Worm (Caenorhabditis elegans) whole organism, L2 larva: ENCODE results near the gene Y55D5A.3.

ENCODE experiments used
- C34F6.9 ChIP-seq: fragments of 150-350 bp; optimal IDR thresholded peaks from 2 replicates; lab custom pipeline; 2014; ENCODE audit warnings: missing biosample characterization, missing genetic modification characterization
- Y55F3AM.14 ChIP-seq: fragments of 200-800 bp; sonication (Bioruptor generic); optimal IDR thresholded peaks from 2 replicates; lab custom pipeline; 2018; ENCODE audit warnings: mild to moderate bottlenecking, missing genetic modification characterization, missing compliant biosample characterization
- ZK546.5 ChIP-seq: sonication (generic microtip); optimal IDR thresholded peaks from 2 replicates; lab custom pipeline; 2017; ENCODE audit warnings: missing biosample characterization, missing genetic modification characterization
- alr-1 ChIP-seq: fragments of 150-350 bp; optimal IDR thresholded peaks from 2 replicates; lab custom pipeline; 2014; ENCODE audit warnings: missing biosample characterization, missing genetic modification characterization
- aly-2 ChIP-seq: fragments of 150-350 bp; optimal IDR thresholded peaks from 2 replicates; lab custom pipeline; 2014; ENCODE audit warnings: missing biosample characterization, missing genetic modification characterization
- ama-1 ChIP-seq: fragments of 150-350 bp; optimal IDR thresholded peaks from 2 replicates; lab custom pipeline; 2018; ENCODE audit warnings: inconsistent platforms
- blmp-1 ChIP-seq: sonication (generic microtip); optimal IDR thresholded peaks from 2 replicates; lab custom pipeline; 2017; ENCODE audit warnings: missing genetic modification characterization, mild to moderate bottlenecking, missing compliant biosample characterization, antibody characterized with exemption, moderate library complexity; ENCODE audit not compliant: insufficient read depth
- ceh-16 ChIP-seq: fragments of 150-350 bp; optimal IDR thresholded peaks from 2 replicates; lab custom pipeline; 2014; ENCODE audit warnings: missing biosample characterization, missing genetic modification characterization
- ceh-82 ChIP-seq: fragments of 150-350 bp; optimal IDR thresholded peaks from 2 replicates; lab custom pipeline; 2014; ENCODE audit warnings: missing biosample characterization, missing genetic modification characterization
- dmd-4 ChIP-seq: sonication (generic microtip); optimal IDR thresholded peaks from 2 replicates; lab custom pipeline; 2017; ENCODE audit warnings: missing biosample characterization, missing genetic modification characterization
- egl-27 ChIP-seq: sonication (generic microtip); optimal IDR thresholded peaks from 3 replicates; lab custom pipeline; 2017; ENCODE audit warnings: missing biosample characterization, missing genetic modification reagents, missing genetic modification characterization
- elt-1 ChIP-seq: fragments of 150-350 bp; optimal IDR thresholded peaks from 2 replicates; lab custom pipeline; 2014; ENCODE audit warnings: missing biosample characterization, missing genetic modification characterization
- elt-3 ChIP-seq: sonication (generic microtip); optimal IDR thresholded peaks from 2 replicates; lab custom pipeline; 2017; ENCODE audit warnings: missing biosample characterization, missing genetic modification characterization
- fos-1 ChIP-seq: fragments of 150-350 bp; optimal IDR thresholded peaks from 2 replicates; lab custom pipeline; 2014; ENCODE audit warnings: missing biosample characterization, missing genetic modification characterization
- gmeb-1 ChIP-seq: fragments of 150-350 bp; optimal IDR thresholded peaks from 2 replicates; lab custom pipeline; 2014; ENCODE audit warnings: missing biosample characterization, missing genetic modification characterization
- lin-11 ChIP-seq: fragments of 150-350 bp; sonication (generic microtip); optimal IDR thresholded peaks from 2 replicates; lab custom pipeline; 2014; ENCODE audit warnings: missing biosample characterization, missing genetic modification characterization, inconsistent platforms, mixed read lengths
- lin-13 ChIP-seq: fragments of 150-350 bp; optimal IDR thresholded peaks from 2 replicates; lab custom pipeline; 2014; ENCODE audit warnings: missing biosample characterization, missing genetic modification reagents, missing genetic modification characterization
- lsy-2 ChIP-seq, 2 experiments: fragments of 150-350 bp in 1 of 2; sonication (generic microtip) in 1 of 2; optimal IDR thresholded peaks; 2 replicates each; lab custom pipeline; 2014 to 2017; ENCODE audit warnings: missing biosample characterization in 2 of 2, missing genetic modification characterization in 2 of 2
- mab-5 ChIP-seq: fragments of 150-350 bp; optimal IDR thresholded peaks from 2 replicates; lab custom pipeline; 2014; ENCODE audit warnings: missing biosample characterization, missing genetic modification characterization
- mbf-1 ChIP-seq: sonication (generic microtip); optimal IDR thresholded peaks from 2 replicates; lab custom pipeline; 2017; ENCODE audit warnings: missing biosample characterization, missing genetic modification characterization
- mdl-1 ChIP-seq, 2 experiments: fragments of 150-350 bp in 1 of 2; sonication (generic microtip) in 1 of 2; optimal IDR thresholded peaks; 2 replicates each; lab custom pipeline; 2017; ENCODE audit warnings: missing biosample characterization in 2 of 2, missing genetic modification characterization in 2 of 2
- nhr-11 ChIP-seq: fragments of 150-350 bp; optimal IDR thresholded peaks from 2 replicates; lab custom pipeline; 2014; ENCODE audit warnings: missing biosample characterization, missing genetic modification characterization
- nhr-129 ChIP-seq: fragments of 150-350 bp; optimal IDR thresholded peaks from 2 replicates; lab custom pipeline; 2014; ENCODE audit warnings: missing biosample characterization, missing genetic modification characterization
- nhr-21 ChIP-seq: fragments of 150-350 bp; optimal IDR thresholded peaks from 2 replicates; lab custom pipeline; 2014; ENCODE audit warnings: missing biosample characterization, missing genetic modification characterization
- nhr-23 ChIP-seq: fragments of 150-350 bp; optimal IDR thresholded peaks from 2 replicates; lab custom pipeline; 2014; ENCODE audit warnings: missing biosample characterization, missing genetic modification reagents, missing genetic modification characterization
- nhr-237 ChIP-seq: fragments of 150-350 bp; optimal IDR thresholded peaks from 2 replicates; lab custom pipeline; 2014; ENCODE audit warnings: missing biosample characterization, missing genetic modification characterization
- nhr-6 ChIP-seq: fragments of 150-350 bp; optimal IDR thresholded peaks from 2 replicates; lab custom pipeline; 2014; ENCODE audit warnings: missing biosample characterization, missing genetic modification characterization
- nhr-77 ChIP-seq: fragments of 150-350 bp; optimal IDR thresholded peaks from 2 replicates; lab custom pipeline; 2014; ENCODE audit warnings: missing biosample characterization, missing genetic modification characterization
- peb-1 ChIP-seq: fragments of 150-350 bp; optimal IDR thresholded peaks from 2 replicates; lab custom pipeline; 2014; ENCODE audit warnings: missing biosample characterization, missing genetic modification characterization
- sem-4 ChIP-seq: fragments of 150-350 bp; optimal IDR thresholded peaks from 2 replicates; lab custom pipeline; 2014; ENCODE audit warnings: missing biosample characterization, missing genetic modification reagents, missing genetic modification characterization
- skn-1 ChIP-seq: sonication (generic microtip); optimal IDR thresholded peaks from 2 replicates; lab custom pipeline; 2017; ENCODE audit warnings: missing biosample characterization, missing genetic modification characterization
- snpc-4 ChIP-seq: fragments of 150-350 bp; optimal IDR thresholded peaks from 2 replicates; lab custom pipeline; 2014; ENCODE audit warnings: missing biosample characterization, missing genetic modification characterization
- unc-62 ChIP-seq: fragments of 150-350 bp; optimal IDR thresholded peaks from 2 replicates; lab custom pipeline; 2014; ENCODE audit warnings: missing biosample characterization, missing genetic modification reagents, missing genetic modification characterization
- zag-1 ChIP-seq: fragments of 150-350 bp; optimal IDR thresholded peaks from 2 replicates; lab custom pipeline; 2014; ENCODE audit warnings: missing biosample characterization, missing genetic modification characterization
- ztf-1 ChIP-seq: fragments of 200-800 bp; sonication (Bioruptor generic); conservative IDR thresholded peaks from 2 replicates; pipeline ENCODE4 v1.3.6; 2022; ENCODE audit warnings: missing genetic modification characterization, missing compliant biosample characterization
- ztf-11 ChIP-seq: sonication (generic microtip); optimal IDR thresholded peaks from 2 replicates; lab custom pipeline; 2017; ENCODE audit warnings: missing biosample characterization, missing genetic modification characterization
- ztf-4 ChIP-seq: fragments of 150-350 bp; optimal IDR thresholded peaks from 2 replicates; lab custom pipeline; 2014; ENCODE audit warnings: missing biosample characterization, missing genetic modification characterization

Y55D5A.3 gene

ce11 chrIII:2975689-2976088, at the start of gene Y55D5A.3:
TSS of gene Y55D5A.3 (minus strand) at chrIII:2975789.
- TF ChIP-seq Y55F3AM.14 (GFP tag; lab: Kevin White, UChicago) = no peak
- TF ChIP-seq ama-1 (lab: Kevin White, UChicago) = no peak
- TF ChIP-seq nhr-129 (tag; lab: Kevin White, UChicago) = no peak
- no peak for TF ChIP-seq ceh-82 (tag; lab: Kevin White, UChicago)
- no peak for TF ChIP-seq lin-11
- no peak for TF ChIP-seq nhr-23 (tag; lab: Kevin White, UChicago)
- TF ChIP-seq peb-1 = no peak
- TF ChIP-seq aly-2 (tag; lab: Kevin White, UChicago) = no peak
- TF ChIP-seq skn-1 = no peak
- no peak for TF ChIP-seq ztf-1 (GFP tag; lab: Robert Waterston, UW)
- no peak for TF ChIP-seq sem-4 (tag; lab: Kevin White, UChicago)
- no peak for TF ChIP-seq unc-62 (GFP tag; lab: Kevin White, UChicago)
- no peak for TF ChIP-seq C34F6.9 (tag; lab: Kevin White, UChicago)
- no peak for TF ChIP-seq ztf-11
- no peak for TF ChIP-seq egl-27 (tag; lab: Kevin White, UChicago)
- TF ChIP-seq blmp-1 (tag; lab: Kevin White, UChicago) = no peak
- no peak for TF ChIP-seq ztf-4 (tag; lab: Kevin White, UChicago)
- no peak for TF ChIP-seq elt-1 (tag; lab: Kevin White, UChicago)

DNA sequence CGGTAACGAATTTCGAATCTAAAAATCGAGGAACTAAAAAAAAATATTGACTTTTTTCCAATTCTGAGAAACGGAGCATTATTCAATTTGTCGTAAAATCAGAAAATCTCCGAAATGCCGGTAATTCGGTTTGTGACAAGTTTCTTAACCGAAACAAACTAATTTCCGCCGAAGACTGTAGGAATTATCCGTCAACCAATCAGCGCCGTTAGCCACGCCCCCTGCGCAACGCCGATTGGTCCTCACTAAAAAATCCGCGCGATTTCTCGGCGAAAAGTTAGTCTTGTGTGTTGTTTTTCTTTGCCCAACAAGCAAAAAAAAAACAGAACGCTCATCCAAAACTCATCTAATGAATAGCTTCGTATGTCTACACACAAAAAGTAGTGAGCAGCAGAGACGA, 44.4 kb upstream of the Y55D5A.3 start:
- TF ChIP-seq mdl-1 (tag; optimal IDR thresholded peaks at IDR 0.05; lab: Kevin White, UChicago) (no peak), nhr-11 (tag; lab: Kevin White, UChicago) (no peak), egl-27 (tag; lab: Kevin White, UChicago) (no peak), nhr-77 (tag; lab: Kevin White, UChicago) (no peak), lin-11 (no peak), lin-13 (GFP tag; lab: Kevin White, UChicago) (no peak), ztf-1 (GFP tag; lab: Robert Waterston, UW) (no peak), ztf-4 (tag; lab: Kevin White, UChicago) (no peak), mab-5 (tag; lab: Kevin White, UChicago) (no peak), dmd-4 (tag; lab: Kevin White, UChicago) (no peak), elt-3 (tag; lab: Kevin White, UChicago) (no peak), ZK546.5 (tag; lab: Kevin White, UChicago) (no peak), fos-1 (tag; lab: Kevin White, UChicago) (no peak), sem-4 (tag; lab: Kevin White, UChicago) (no peak), ama-1 (lab: Kevin White, UChicago) (no peak)

DNA sequence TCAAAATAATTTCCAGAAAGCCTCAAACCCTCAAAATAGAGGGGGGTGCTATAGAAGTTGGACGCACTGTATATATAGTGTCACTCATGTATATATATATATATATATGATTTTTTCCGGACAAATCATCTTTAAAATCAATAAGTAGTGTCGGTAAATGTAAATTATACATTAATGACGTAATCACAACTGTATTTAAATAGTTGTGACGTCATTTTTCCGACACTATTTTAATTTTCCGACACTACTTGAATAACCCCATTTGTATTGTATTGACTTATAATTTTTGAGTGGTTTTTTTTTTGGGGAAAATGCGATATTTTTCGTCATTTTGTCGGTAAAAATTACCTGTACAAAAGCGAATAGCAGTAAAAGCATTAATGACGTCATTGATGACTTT, 43.2 kb upstream of the Y55D5A.3 start:
- TF ChIP-seq fos-1 (tag; lab: Kevin White, UChicago) = no peak
- TF ChIP-seq aly-2 (tag; lab: Kevin White, UChicago) = no peak
- no peak for TF ChIP-seq peb-1
- no peak for TF ChIP-seq ceh-16 (tag; lab: Kevin White, UChicago)
- TF ChIP-seq nhr-21 (tag; lab: Kevin White, UChicago) = no peak
- no peak for TF ChIP-seq Y55F3AM.14 (GFP tag; lab: Kevin White, UChicago)
- TF ChIP-seq mbf-1 (tag; lab: Kevin White, UChicago) = no peak
- TF ChIP-seq ztf-11 = no peak
- no peak for TF ChIP-seq snpc-4 (tag; lab: Kevin White, UChicago)

DNA sequence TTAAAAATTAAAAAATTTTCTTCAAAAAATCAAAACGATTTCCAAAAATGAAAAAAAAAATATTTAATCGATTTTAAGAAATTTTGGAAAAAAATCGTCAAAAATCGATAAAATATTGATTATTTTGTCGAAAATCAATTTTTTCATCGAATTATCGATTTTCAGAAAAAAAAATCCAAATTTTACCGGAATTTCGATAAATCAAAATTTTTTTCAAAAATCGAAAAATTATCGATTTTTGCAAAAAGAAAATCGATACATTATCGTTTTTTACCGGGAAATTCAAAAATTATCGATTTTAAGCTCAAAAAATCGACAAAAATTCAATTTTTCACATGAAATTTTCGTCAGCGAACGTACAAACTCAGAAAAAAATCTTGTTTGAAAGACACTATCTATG, 19.7 kb upstream of the Y55D5A.3 start:
- TF ChIP-seq elt-3 (tag; lab: Kevin White, UChicago) (no peak), ztf-11 (no peak), dmd-4 (tag; lab: Kevin White, UChicago) (no peak), ZK546.5 (tag; lab: Kevin White, UChicago) (no peak), zag-1 (tag; lab: Kevin White, UChicago) (no peak), gmeb-1 (no peak), nhr-237 (tag; lab: Kevin White, UChicago) (no peak), alr-1 (tag; lab: Kevin White, UChicago) (no peak), lsy-2 (tag; optimal IDR thresholded peaks at IDR 0.05; lab: Kevin White, UChicago) (no peak), nhr-129 (tag; lab: Kevin White, UChicago) (no peak), ceh-82 (tag; lab: Kevin White, UChicago) (no peak), nhr-11 (tag; lab: Kevin White, UChicago) (no peak), elt-1 (tag; lab: Kevin White, UChicago) (no peak), Y55F3AM.14 (GFP tag; lab: Kevin White, UChicago) (no peak), unc-62 (GFP tag; lab: Kevin White, UChicago) (no peak), snpc-4 (tag; lab: Kevin White, UChicago) (no peak), nhr-23 (tag; lab: Kevin White, UChicago) (no peak), nhr-6 (no peak)
